Worm (Caenorhabditis elegans) whole organism, mixed stage, embryonic: ENCODE measurements around the gene dmsr-14.

Source experiments
- M03D4.4 ChIP-seq: sonication (generic microtip); optimal IDR thresholded peaks from 2 replicates; lab custom pipeline; 2017; ENCODE audit warnings: mild to moderate bottlenecking, missing genetic modification characterization, missing compliant biosample characterization
- bed-3 ChIP-seq: fragments of 200-800 bp; sonication (Bioruptor generic); optimal IDR thresholded peaks from 3 replicates; lab custom pipeline; 2018; ENCODE audit warnings: mild to moderate bottlenecking, missing genetic modification characterization, moderate library complexity, missing compliant biosample characterization
- blmp-1 ChIP-seq: fragments of 150-350 bp; optimal IDR thresholded peaks from 2 replicates; lab custom pipeline; 2014; ENCODE audit warnings: missing biosample characterization, missing genetic modification characterization
- ceh-39 ChIP-seq: fragments of 150-350 bp; optimal IDR thresholded peaks from 2 replicates; lab custom pipeline; 2014; ENCODE audit warnings: missing biosample characterization, missing genetic modification characterization
- ceh-43 ChIP-seq: fragments of 200-800 bp; sonication (Bioruptor generic); optimal IDR thresholded peaks from 2 replicates; lab custom pipeline; 2018; ENCODE audit warnings: mild to moderate bottlenecking, missing genetic modification characterization, moderate library complexity, missing compliant biosample characterization
- ceh-83 ChIP-seq: fragments of 200-800 bp; sonication (Bioruptor generic); optimal IDR thresholded peaks from 2 replicates; lab custom pipeline; 2018; ENCODE audit warnings: mild to moderate bottlenecking, missing genetic modification characterization, missing compliant biosample characterization
- ces-1 ChIP-seq: fragments of 150-350 bp; optimal IDR thresholded peaks from 2 replicates; lab custom pipeline; 2014; ENCODE audit warnings: missing biosample characterization, missing genetic modification reagents, missing genetic modification characterization
- cnd-1 ChIP-seq: fragments of 200-800 bp; sonication (Bioruptor generic); optimal IDR thresholded peaks from 2 replicates; lab custom pipeline; 2018; ENCODE audit warnings: mild to moderate bottlenecking, missing genetic modification characterization, missing compliant biosample characterization
- drap-1 ChIP-seq: fragments of 200-800 bp; sonication (Bioruptor generic); optimal IDR thresholded peaks from 3 replicates; lab custom pipeline; 2018; ENCODE audit warnings: mild to moderate bottlenecking, missing genetic modification characterization, missing compliant biosample characterization
- elt-1 ChIP-seq: sonication (generic microtip); optimal IDR thresholded peaks from 2 replicates; lab custom pipeline; 2017; ENCODE audit warnings: missing genetic modification characterization, mild to moderate bottlenecking, missing compliant biosample characterization, antibody characterized with exemption, moderate library complexity, borderline replicate concordance; ENCODE audit not compliant: insufficient read depth
- elt-3 ChIP-seq: fragments of 150-350 bp; optimal IDR thresholded peaks from 2 replicates; lab custom pipeline; 2014; ENCODE audit warnings: missing biosample characterization, missing genetic modification characterization
- flh-1 ChIP-seq: fragments of 200-800 bp; sonication (Bioruptor generic); optimal IDR thresholded peaks from 2 replicates; lab custom pipeline; 2018; ENCODE audit warnings: mild to moderate bottlenecking, missing genetic modification characterization, moderate library complexity, missing compliant biosample characterization
- ham-2 ChIP-seq: fragments of 200-800 bp; sonication (Bioruptor generic); optimal IDR thresholded peaks from 2 replicates; lab custom pipeline; 2018; ENCODE audit warnings: mild to moderate bottlenecking, missing genetic modification characterization, missing compliant biosample characterization
- hlh-1 ChIP-seq: fragments of 150-350 bp; optimal IDR thresholded peaks from 2 replicates; lab custom pipeline; 2014; ENCODE audit warnings: missing biosample characterization, missing genetic modification reagents, missing genetic modification characterization
- lin-32 ChIP-seq: fragments of 200-800 bp; sonication (Bioruptor generic); optimal IDR thresholded peaks from 2 replicates; lab custom pipeline; 2018; ENCODE audit warnings: mild to moderate bottlenecking, missing genetic modification characterization, missing compliant biosample characterization
- lsy-2 ChIP-seq: fragments of 150-350 bp; optimal IDR thresholded peaks from 2 replicates; lab custom pipeline; 2014; ENCODE audit warnings: missing biosample characterization, missing genetic modification characterization
- mab-5 ChIP-seq: fragments of 150-350 bp; optimal IDR thresholded peaks from 2 replicates; lab custom pipeline; 2014; ENCODE audit warnings: missing biosample characterization, missing genetic modification characterization
- mep-1 ChIP-seq: fragments of 150-350 bp; optimal IDR thresholded peaks from 2 replicates; lab custom pipeline; 2017; ENCODE audit warnings: missing biosample characterization, missing genetic modification reagents, missing genetic modification characterization, inconsistent platforms
- nhr-12 ChIP-seq: fragments of 150-350 bp; optimal IDR thresholded peaks from 2 replicates; lab custom pipeline; 2014; ENCODE audit warnings: missing biosample characterization, missing genetic modification characterization
- nhr-2 ChIP-seq: fragments of 150-350 bp; optimal IDR thresholded peaks from 2 replicates; lab custom pipeline; 2014; ENCODE audit warnings: missing biosample characterization, missing genetic modification characterization
- nhr-237 ChIP-seq: fragments of 150-350 bp; optimal IDR thresholded peaks from 2 replicates; lab custom pipeline; 2014; ENCODE audit warnings: missing biosample characterization, missing genetic modification characterization
- nhr-28 ChIP-seq: fragments of 150-350 bp; optimal IDR thresholded peaks from 2 replicates; lab custom pipeline; 2014; ENCODE audit warnings: missing biosample characterization, missing genetic modification characterization
- nhr-76 ChIP-seq: sonication (generic microtip); optimal IDR thresholded peaks from 2 replicates; lab custom pipeline; 2017; ENCODE audit warnings: missing biosample characterization, missing genetic modification characterization
- pha-4 ChIP-seq: fragments of 150-350 bp; optimal IDR thresholded peaks from 2 replicates; lab custom pipeline; 2018; ENCODE audit warnings: missing biosample characterization, missing genetic modification reagents, missing genetic modification characterization
- sem-2 ChIP-seq: fragments of 200-800 bp; sonication (Bioruptor generic); optimal IDR thresholded peaks from 2 replicates; lab custom pipeline; 2018; ENCODE audit warnings: mild to moderate bottlenecking, missing genetic modification characterization, missing compliant biosample characterization
- snpc-4 ChIP-seq: fragments of 150-350 bp; optimal IDR thresholded peaks from 2 replicates; lab custom pipeline; 2014; ENCODE audit warnings: missing biosample characterization, missing genetic modification characterization
- sptf-1 ChIP-seq: sonication (generic microtip); optimal IDR thresholded peaks from 2 replicates; lab custom pipeline; 2017; ENCODE audit warnings: mild to moderate bottlenecking, missing genetic modification characterization, moderate library complexity, missing compliant biosample characterization
- tbx-8 ChIP-seq: fragments of 200-800 bp; sonication (Bioruptor generic); optimal IDR thresholded peaks from 2 replicates; lab custom pipeline; 2018; ENCODE audit warnings: mild to moderate bottlenecking, missing genetic modification characterization, moderate library complexity, missing compliant biosample characterization
- unc-120 ChIP-seq: sonication (generic microtip); optimal IDR thresholded peaks from 2 replicates; lab custom pipeline; 2017; ENCODE audit warnings: missing genetic modification characterization, missing compliant biosample characterization; ENCODE audit not compliant: poor library complexity, severe bottlenecking
- unc-39 ChIP-seq: fragments of 150-350 bp; optimal IDR thresholded peaks from 2 replicates; lab custom pipeline; 2014; ENCODE audit warnings: missing biosample characterization, missing genetic modification characterization
- unc-62 ChIP-seq: fragments of 150-350 bp; optimal IDR thresholded peaks from 2 replicates; lab custom pipeline; 2014; ENCODE audit warnings: missing biosample characterization, missing genetic modification reagents, missing genetic modification characterization
- zip-8 ChIP-seq: fragments of 150-350 bp; optimal IDR thresholded peaks from 2 replicates; lab custom pipeline; 2014; ENCODE audit warnings: missing biosample characterization, missing genetic modification characterization
- ztf-11 ChIP-seq: fragments of 150-350 bp; optimal IDR thresholded peaks from 2 replicates; lab custom pipeline; 2014; ENCODE audit warnings: missing biosample characterization, missing genetic modification characterization

The dmsr-14 gene

ce11 chrV:6817184-6817583, at the start of gene dmsr-14:
dmsr-14 (minus strand) TSS chrV:6817284.
- TF ChIP-seq unc-39 (no peak), ham-2 (GFP tag; lab: Kevin White, UChicago) (no peak), drap-1 (GFP tag; lab: Kevin White, UChicago) (no peak), sem-2 (no peak), mep-1 (tag; lab: Kevin White, UChicago) (no peak), nhr-28 (tag; lab: Kevin White, UChicago) (no peak), bed-3 (GFP tag; lab: Kevin White, UChicago) (no peak), ztf-11 (no peak), blmp-1 (tag; lab: Kevin White, UChicago) (no peak), ceh-83 (GFP tag; lab: Kevin White, UChicago) (no peak), elt-1 (tag; lab: Kevin White, UChicago) (no peak), pha-4 (tag; lab: Kevin White, UChicago) (no peak)

- TF ChIP-seq nhr-2 (tag; lab: Kevin White, UChicago) (no peak), elt-3 (tag; lab: Kevin White, UChicago) (no peak), mep-1 (tag; lab: Kevin White, UChicago) (no peak), ceh-83 (GFP tag; lab: Kevin White, UChicago) (no peak), nhr-76 (tag; lab: Kevin White, UChicago) (no peak), ceh-39 (tag; lab: Kevin White, UChicago) (no peak), pha-4 (tag; lab: Kevin White, UChicago) (no peak), ham-2 (GFP tag; lab: Kevin White, UChicago) (no peak), unc-39 (no peak), zip-8 (tag; lab: Kevin White, UChicago) (no peak), flh-1 (GFP tag; lab: Kevin White, UChicago) (no peak), hlh-1 (tag; lab: Kevin White, UChicago) (no peak), sptf-1 (no peak), sem-2 (no peak), nhr-12 (tag; lab: Kevin White, UChicago) (no peak), snpc-4 (no peak), drap-1 (GFP tag; lab: Kevin White, UChicago) (no peak), nhr-237 (no peak), lsy-2 (tag; lab: Kevin White, UChicago) (no peak), M03D4.4 (tag; lab: Kevin White, UChicago) (no peak)
Observed at ce11 chrV:6854711-6855110, 37.6 kb upstream of the dmsr-14 start, which contains the start of gene gpa-10. gpa-10 (minus strand) TSS chrV:6854811.

ce11 chrV:6846507-6846906, 29.4 kb upstream of the dmsr-14 start, which contains the start of gene lgc-54:
lgc-54 (minus strand) TSS chrV:6846607.
- TF ChIP-seq flh-1 (GFP tag; lab: Kevin White, UChicago), result no peak
- TF ChIP-seq hlh-1 (tag; lab: Kevin White, UChicago), result no peak
- TF ChIP-seq ham-2 (GFP tag; lab: Kevin White, UChicago), result no peak
- TF ChIP-seq nhr-76 (tag; lab: Kevin White, UChicago), result no peak
- no peak for TF ChIP-seq zip-8 (tag; lab: Kevin White, UChicago)
- TF ChIP-seq drap-1 (GFP tag; lab: Kevin White, UChicago), result no peak
- TF ChIP-seq nhr-237, result no peak
- no peak for TF ChIP-seq ceh-43 (GFP tag; lab: Kevin White, UChicago)
- TF ChIP-seq mab-5 (tag; lab: Kevin White, UChicago), result no peak
- no peak for TF ChIP-seq nhr-2 (tag; lab: Kevin White, UChicago)
- no peak for TF ChIP-seq tbx-8 (GFP tag; lab: Kevin White, UChicago)
- no peak for TF ChIP-seq ceh-39 (tag; lab: Kevin White, UChicago)
- no peak for TF ChIP-seq lin-32 (GFP tag; lab: Kevin White, UChicago)

- TF ChIP-seq mab-5 (tag; lab: Kevin White, UChicago), result no peak
- no peak for TF ChIP-seq zip-8 (tag; lab: Kevin White, UChicago)
- no peak for TF ChIP-seq ces-1 (GFP tag; lab: Kevin White, UChicago)
- no peak for TF ChIP-seq unc-62 (GFP tag; lab: Kevin White, UChicago)
- TF ChIP-seq mep-1 (tag; lab: Kevin White, UChicago), result no peak
- no peak for TF ChIP-seq ceh-83 (GFP tag; lab: Kevin White, UChicago)
- TF ChIP-seq unc-120 (tag; lab: Kevin White, UChicago), result no peak
- TF ChIP-seq cnd-1 (tag; lab: Kevin White, UChicago), result no peak
- no peak for TF ChIP-seq tbx-8 (GFP tag; lab: Kevin White, UChicago)
- no peak for TF ChIP-seq snpc-4
- no peak for TF ChIP-seq ham-2 (GFP tag; lab: Kevin White, UChicago)
- TF ChIP-seq nhr-2 (tag; lab: Kevin White, UChicago), result no peak
Observed at ce11 chrV:6842437-6842836, 25.4 kb upstream of the dmsr-14 start, which contains the start of gene T15B7.1. T15B7.1 (plus strand) TSS chrV:6842737.
